Worm (Caenorhabditis elegans): ENCODE data around the gene eif-3.K.

ce11 chrV:12933654-12934053 lies 20.1 kb upstream of the eif-3.K start:
- TF ChIP-seq nhr-237 (tag; optimal IDR thresholded peaks at IDR 0.05) (no peak), nhr-76 (tag; optimal IDR thresholded peaks at IDR 0.05) (no peak), nhr-77 (tag; optimal IDR thresholded peaks at IDR 0.05) (no peak), nhr-43 (tag; optimal IDR thresholded peaks at IDR 0.05; ENCODE audit: poor library complexity, severe bottlenecking) (no peak), mdl-1 (tag; optimal IDR thresholded peaks at IDR 0.05) (no peak), aly-2 (tag; optimal IDR thresholded peaks at IDR 0.05) (no peak), unc-62 (GFP tag; optimal IDR thresholded peaks at IDR 0.05) (no peak), pha-4 (tag; optimal IDR thresholded peaks at IDR 0.05) (no peak), nhr-28 (tag; optimal IDR thresholded peaks at IDR 0.05) (no peak), elt-1 (tag; optimal IDR thresholded peaks at IDR 0.05) (no peak), elt-3 (tag; optimal IDR thresholded peaks at IDR 0.05) (no peak), ztf-11 (tag; optimal IDR thresholded peaks at IDR 0.05) (no peak), fkh-10 (GFP tag; optimal IDR thresholded peaks at IDR 0.05) (no peak)
